Fruit fly (Drosophila melanogaster): ENCODE data around the gene dbr.

DNA sequence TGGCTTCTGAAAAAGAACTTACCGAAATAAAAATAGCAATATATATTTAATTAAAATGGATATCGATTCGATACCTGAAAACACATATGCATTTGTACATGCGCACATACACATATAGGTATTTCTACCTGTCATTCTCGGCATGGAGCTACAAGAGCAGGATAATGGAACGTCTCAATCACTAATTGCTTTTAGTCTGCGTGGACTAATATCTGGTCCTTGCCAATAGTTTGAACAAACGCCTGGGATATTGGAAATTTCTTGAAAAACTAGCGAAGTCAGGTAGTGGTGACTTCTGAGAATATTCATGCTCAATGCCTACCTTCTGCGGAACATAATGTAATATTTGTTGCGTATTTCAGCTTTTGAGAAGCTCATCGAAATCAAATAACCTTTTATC, 22.9 kb downstream of the dbr start:
- TF ChIP-seq tai (GFP tag; optimal IDR thresholded peaks at IDR 0.05) (no peak), dl (GFP tag; optimal IDR thresholded peaks at IDR 0.05; ENCODE audit: insufficient read depth in 1 of 2, partially characterized antibody in 2 of 2) (no peak), Abd-B (GFP tag; optimal IDR thresholded peaks at IDR 0.05) (no peak), sv (GFP tag; optimal IDR thresholded peaks at IDR 0.05) (no peak), brk (GFP tag; optimal IDR thresholded peaks at IDR 0.05) (no peak)

All from whole organism, wandering third instar larva.